Fruit fly (Drosophila melanogaster) whole organism, adult: ENCODE measurements at regions not wholly inside any gene's neighbourhood (a gene's known extent, or its start where the extent isn't known, plus 50 kb on each side); places are given as distances from the start of the nearest gene placed in this dataset.

Experiments
- CG12768 ChIP-seq: fragments of 200-800 bp; sonication (Bioruptor generic); optimal IDR thresholded peaks from 2 replicates; lab custom pipeline; 2017; ENCODE audit warnings: missing biosample characterization, missing genetic modification characterization, mild to moderate bottlenecking, moderate library complexity, missing genetic modification reagents
- CG1620 ChIP-seq: fragments of 200-800 bp; sonication (Bioruptor generic); optimal IDR thresholded peaks from 2 replicates; lab custom pipeline; 2016; ENCODE audit warnings: missing biosample characterization, missing genetic modification characterization
- CG7101 ChIP-seq: fragments of 200-800 bp; sonication (Bioruptor generic); optimal IDR thresholded peaks from 2 replicates; lab custom pipeline; 2018; ENCODE audit warnings: missing biosample characterization, mild to moderate bottlenecking, missing genetic modification characterization, moderate library complexity
- Crg-1 ChIP-seq: fragments of 200-800 bp; sonication (Bioruptor generic); optimal IDR thresholded peaks from 2 replicates; lab custom pipeline; 2016; ENCODE audit warnings: missing biosample characterization, missing genetic modification characterization
- Hr96 ChIP-seq: fragments of 200-800 bp; sonication (Bioruptor generic); optimal IDR thresholded peaks from 2 replicates; lab custom pipeline; 2016; ENCODE audit warnings: missing biosample characterization, missing genetic modification characterization
- Mnt ChIP-seq: fragments of 200-800 bp; sonication (Bioruptor generic); optimal IDR thresholded peaks from 2 replicates; lab custom pipeline; 2016; ENCODE audit warnings: missing biosample characterization, mild to moderate bottlenecking, missing genetic modification characterization
- bab1 ChIP-seq: fragments of 200-800 bp; sonication (Bioruptor generic); optimal IDR thresholded peaks from 3 replicates; lab custom pipeline; 2019; ENCODE audit warnings: missing biosample characterization, mild to moderate bottlenecking, missing genetic modification characterization, moderate library complexity
- cic ChIP-seq: fragments of 200-800 bp; sonication (Bioruptor generic); optimal IDR thresholded peaks from 2 replicates; lab custom pipeline; 2017; ENCODE audit warnings: missing biosample characterization, mild to moderate bottlenecking, missing genetic modification characterization, moderate library complexity
- cnc ChIP-seq, 2 experiments: fragments of >200 bp; optimal IDR thresholded peaks; 2 replicates each; lab custom pipeline; 2017
- tj ChIP-seq: fragments of 200-800 bp; sonication (Bioruptor generic); optimal IDR thresholded peaks from 3 replicates; lab custom pipeline; 2017; ENCODE audit warnings: missing biosample characterization, mild to moderate bottlenecking, missing genetic modification characterization, moderate library complexity
- toe ChIP-seq: fragments of 200-800 bp; sonication (Bioruptor generic); optimal IDR thresholded peaks from 2 replicates; lab custom pipeline; 2016; ENCODE audit warnings: missing biosample characterization, missing genetic modification characterization

DNA sequence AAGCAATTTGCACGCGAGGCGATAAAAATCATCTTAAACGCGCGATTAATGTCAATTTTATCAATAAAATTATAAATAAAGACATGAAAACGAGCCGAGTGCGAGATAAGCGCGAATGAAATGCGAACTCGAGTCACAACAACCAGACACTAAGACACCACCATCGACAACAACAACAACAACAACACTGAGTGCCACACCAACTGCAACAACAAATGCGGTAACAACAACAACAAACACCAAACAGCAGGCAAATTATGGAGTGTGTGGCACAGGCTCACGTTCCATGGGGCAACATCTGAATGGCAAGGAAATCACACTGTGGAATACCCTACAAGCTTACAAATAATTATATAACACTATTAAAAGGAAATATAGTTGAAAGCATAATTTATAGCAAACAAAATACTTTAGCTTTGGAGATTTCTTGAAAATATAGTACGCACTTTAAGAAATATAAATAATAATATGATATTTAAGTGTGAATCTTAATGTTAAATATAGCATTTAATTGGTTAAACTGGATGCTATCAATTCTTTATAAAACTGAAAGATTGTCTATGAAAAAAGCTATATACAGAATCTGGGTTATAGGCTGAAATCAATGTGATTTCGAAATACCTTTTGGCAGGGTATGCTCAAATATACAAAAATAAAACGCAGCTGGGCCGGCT is 65.7 kb downstream of the Ste12DOR start:
- TF ChIP-seq Hr96 (GFP tag; lab: Kevin White, UChicago) = no peak
- TF ChIP-seq Mnt = no peak
- no peak for TF ChIP-seq cnc (optimal IDR thresholded peaks at IDR 0.05; lab: Kevin White, UChicago)
- no peak for TF ChIP-seq CG1620 (GFP tag; lab: Kevin White, UChicago)
- TF ChIP-seq toe (GFP tag; lab: Kevin White, UChicago) = no peak
- TF ChIP-seq bab1 (GFP tag; lab: Kevin White, UChicago) = no peak
- TF ChIP-seq CG12768 (GFP tag; lab: Kevin White, UChicago) = no peak
- TF ChIP-seq cic (GFP tag; lab: Kevin White, UChicago) = no peak
- TF ChIP-seq CG7101 (tag; lab: Kevin White, UChicago) = no peak
- TF ChIP-seq tj = no peak
- TF ChIP-seq Crg-1 (GFP tag; lab: Kevin White, UChicago) = no peak
